Worm (Caenorhabditis elegans) whole organism, L1 larva: Measurements from ENCODE around the gene exc-15.

Experiments used
- ama-1 ChIP-seq: fragments of 150-350 bp; optimal IDR thresholded peaks from 2 replicates; lab custom pipeline; 2014
- fkh-10 ChIP-seq: sonication (generic microtip); optimal IDR thresholded peaks from 2 replicates; lab custom pipeline; 2017; ENCODE audit warnings: missing biosample characterization, missing genetic modification reagents, missing genetic modification characterization
- lin-15B ChIP-seq: fragments of 150-350 bp; sonication (generic microtip); optimal IDR thresholded peaks from 3 replicates; lab custom pipeline; 2014; ENCODE audit warnings: missing biosample characterization, missing genetic modification characterization
- mdl-1 ChIP-seq, 2 experiments: fragments of 150-350 bp; optimal IDR thresholded peaks; 2 replicates each; lab custom pipeline; 2014 to 2017; ENCODE audit warnings: missing biosample characterization in 2 of 2, missing genetic modification characterization in 2 of 2, inconsistent platforms in 1 of 2
- mep-1 ChIP-seq: fragments of 150-350 bp; optimal IDR thresholded peaks from 2 replicates; lab custom pipeline; 2014; ENCODE audit warnings: missing biosample characterization, missing genetic modification characterization
- nhr-11 ChIP-seq: fragments of 150-350 bp; optimal IDR thresholded peaks from 2 replicates; lab custom pipeline; 2014; ENCODE audit warnings: missing biosample characterization, missing genetic modification characterization
- nhr-90 ChIP-seq: sonication (generic microtip); optimal IDR thresholded peaks from 2 replicates; lab custom pipeline; 2016; ENCODE audit warnings: mild to moderate bottlenecking, missing genetic modification characterization, missing compliant biosample characterization; ENCODE audit not compliant: poor library complexity
- pax-3 ChIP-seq: fragments of 200-800 bp; sonication (Bioruptor generic); optimal IDR thresholded peaks from 2 replicates; lab custom pipeline; 2018; ENCODE audit warnings: mild to moderate bottlenecking, missing genetic modification characterization, moderate library complexity, missing compliant biosample characterization
- unc-62 ChIP-seq: fragments of 150-350 bp; optimal IDR thresholded peaks from 2 replicates; lab custom pipeline; 2014; ENCODE audit warnings: missing biosample characterization, missing genetic modification reagents, missing genetic modification characterization
- ztf-11 ChIP-seq, 2 experiments: sonication (generic microtip); optimal IDR thresholded peaks; 2 replicates each; lab custom pipeline; 2016 to 2017; ENCODE audit warnings: missing genetic modification characterization in 2 of 2, missing biosample characterization in 1 of 2, missing compliant biosample characterization in 1 of 2

DNA sequence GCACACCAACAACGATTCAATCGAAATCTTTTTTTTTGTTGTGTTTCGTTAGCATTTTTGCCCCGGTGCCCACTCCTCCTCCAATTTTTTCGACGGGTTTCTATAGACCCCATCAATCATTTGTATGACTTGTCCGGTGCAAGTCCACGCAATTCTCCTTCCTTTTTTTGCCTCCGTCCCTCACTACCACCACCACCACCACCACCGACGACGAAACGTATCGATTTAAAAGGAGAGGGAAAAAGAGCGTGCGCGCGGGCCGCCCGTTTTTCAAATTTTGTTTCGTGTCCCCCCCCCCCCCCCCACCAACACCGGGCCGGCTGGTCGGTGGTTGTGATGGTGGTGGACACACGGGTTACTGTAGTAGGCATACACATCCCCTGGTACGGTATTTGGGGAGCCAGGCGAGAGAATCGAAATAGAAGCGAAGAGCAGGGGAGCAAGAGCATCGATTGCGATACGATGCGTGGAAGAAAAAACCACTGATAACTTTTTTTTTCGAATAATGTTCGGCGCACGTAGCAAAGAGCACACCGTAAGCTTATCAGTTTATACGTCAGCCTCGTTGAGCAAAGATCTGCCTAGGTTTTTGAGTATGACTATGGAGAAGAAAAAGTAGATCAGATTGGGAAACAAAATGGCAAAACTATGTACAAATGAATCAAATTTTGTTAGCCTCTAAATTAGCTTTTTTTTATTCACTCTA, 12.0 kb downstream of the exc-15 start:
- TF ChIP-seq ztf-11 (tag; optimal IDR thresholded peaks at IDR 0.05; lab: Kevin White, UChicago) (peak in 1 of 2 experiments; percentile 33), nhr-11 (no peak), nhr-90 (tag; lab: Kevin White, UChicago) (no peak), ama-1 (lab: Kevin White, UChicago) (no peak), mdl-1 (tag; optimal IDR thresholded peaks at IDR 0.05; lab: Kevin White, UChicago) (no peak), lin-15B (tag; lab: Kevin White, UChicago) (no peak), fkh-10 (GFP tag; lab: Kevin White, UChicago) (no peak), mep-1 (tag; lab: Kevin White, UChicago) (no peak), pax-3 (no peak), unc-62 (peak; percentile 36)
